Worm (Caenorhabditis elegans): ENCODE measurements around the gene abu-13.

Gene abu-13

DNA sequence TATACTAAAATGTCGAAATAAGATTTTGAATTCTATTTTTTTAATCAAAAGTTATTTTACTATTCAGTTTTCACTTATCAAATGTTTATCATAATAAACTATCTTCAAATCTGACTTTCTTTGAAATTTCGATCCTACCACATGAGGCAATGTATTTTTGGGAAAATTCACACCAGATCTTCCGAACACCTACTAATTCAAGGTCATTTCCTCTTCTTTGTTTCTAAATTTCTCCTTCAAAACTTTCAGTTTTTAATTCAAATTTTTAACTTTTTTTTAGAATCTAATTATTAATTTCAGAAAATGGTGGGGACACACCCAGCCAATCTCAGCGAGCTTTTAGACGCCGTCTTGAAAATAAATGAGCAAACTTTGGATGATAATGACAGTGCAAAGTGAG lies 33.9 kb upstream of the abu-13 start, which contains the start of gene ceh-20:
Gene ceh-20 (plus strand): TSS at position 301 of the 400 bp plus-strand sequence.
- TF ChIP-seq ama-1 (optimal IDR thresholded peaks at IDR 0.05) (no peak), hnd-1 (tag; optimal IDR thresholded peaks at IDR 0.05) (no peak), hmbx-1 (tag; optimal IDR thresholded peaks at IDR 0.05) (no peak), aly-1 (tag; optimal IDR thresholded peaks at IDR 0.05) (no peak), flt-1 (GFP tag; IDR thresholded peaks at IDR 0.05) (no peak), hmg-4 (GFP tag; optimal IDR thresholded peaks at IDR 0.05) (no peak), scrt-1 (GFP tag; IDR thresholded peaks at IDR 0.05) (no peak), tra-4 (tag; optimal IDR thresholded peaks at IDR 0.05) (no peak), B0310.2 (tag; optimal IDR thresholded peaks at IDR 0.05) (no peak), sea-1 (GFP tag; conservative IDR thresholded peaks at IDR 0.05) (no peak), ets-7 (tag; optimal IDR thresholded peaks at IDR 0.05) (no peak), pes-1 (GFP tag; IDR thresholded peaks at IDR 0.05) (no peak), ceh-13 (GFP tag; optimal IDR thresholded peaks at IDR 0.05) (no peak), F13C5.2 (tag; optimal IDR thresholded peaks at IDR 0.05) (no peak), ceh-36 (tag; optimal IDR thresholded peaks at IDR 0.05) (no peak), tbx-37 (GFP tag; conservative IDR thresholded peaks at IDR 0.05) (no peak), tbx-11 (GFP tag; IDR thresholded peaks at IDR 0.05) (no peak)

- TF ChIP-seq tbx-37 (GFP tag; conservative IDR thresholded peaks at IDR 0.05) (no peak), scrt-1 (GFP tag; IDR thresholded peaks at IDR 0.05) (0 out of 2 replicates have a peak, but pooled peaks have one; percentile 7), hnd-1 (tag; optimal IDR thresholded peaks at IDR 0.05) (no peak), pes-1 (GFP tag; IDR thresholded peaks at IDR 0.05) (no peak), hmg-4 (GFP tag; optimal IDR thresholded peaks at IDR 0.05) (peak; percentile 80)
Observed at ce11 chrIII:6978875-6979274, 33.2 kb upstream of the abu-13 start.

DNA sequence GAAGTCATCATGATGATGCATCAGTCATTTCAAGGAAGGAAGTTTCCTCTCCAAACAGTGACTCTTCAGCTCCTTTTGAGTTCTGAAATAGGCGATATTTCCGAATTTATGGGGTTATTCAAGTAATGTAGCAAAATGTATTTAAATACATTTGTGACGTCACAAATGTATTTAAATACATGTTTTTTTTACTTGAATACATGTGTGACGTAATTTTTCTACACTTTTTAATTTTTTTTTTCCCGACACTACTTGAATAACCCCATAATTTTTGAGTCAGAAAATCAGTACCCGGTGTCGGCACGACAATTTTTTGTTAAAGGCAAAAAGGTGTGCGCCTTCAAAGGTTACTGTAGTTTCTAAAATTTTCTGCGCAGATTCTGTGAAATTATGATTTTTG lies 29.3 kb upstream of the abu-13 start:
- no peak for TF ChIP-seq tbx-37 (GFP tag; conservative IDR thresholded peaks at IDR 0.05)
- no peak for TF ChIP-seq pes-1 (GFP tag; IDR thresholded peaks at IDR 0.05)
- no peak for TF ChIP-seq aly-1 (tag; optimal IDR thresholded peaks at IDR 0.05)
- no peak for TF ChIP-seq flt-1 (GFP tag; IDR thresholded peaks at IDR 0.05)
- no peak for TF ChIP-seq hnd-1 (tag; optimal IDR thresholded peaks at IDR 0.05)
- no peak for TF ChIP-seq ceh-36 (tag; optimal IDR thresholded peaks at IDR 0.05)

DNA sequence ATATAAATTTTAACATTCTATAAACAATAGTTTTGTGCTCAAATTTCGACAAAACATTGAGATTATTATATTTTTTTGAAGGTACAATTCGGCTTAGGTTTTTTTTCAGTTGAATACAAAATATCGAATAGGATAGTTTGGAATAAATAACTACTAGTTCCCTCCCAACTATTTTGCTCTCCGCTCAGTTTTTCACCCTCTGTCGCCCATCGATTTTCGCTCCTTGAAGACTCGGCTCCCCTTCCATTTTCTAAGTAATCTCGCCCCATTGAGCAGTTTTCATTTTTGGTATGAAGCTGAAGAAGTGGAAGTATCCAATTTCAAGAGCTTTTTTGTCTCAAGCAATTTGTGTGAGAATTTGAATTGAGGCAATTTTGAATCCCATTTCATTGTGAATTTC lies 28.0 kb upstream of the abu-13 start, which contains the start of gene F31E3.2:
Gene F31E3.2 (plus strand): TSS at position 301 of the 400 bp plus-strand sequence.
- TF ChIP-seq hmbx-1 (tag; optimal IDR thresholded peaks at IDR 0.05) (no peak), tra-4 (tag; optimal IDR thresholded peaks at IDR 0.05) (no peak), tbx-11 (GFP tag; IDR thresholded peaks at IDR 0.05) (no peak), F13C5.2 (tag; optimal IDR thresholded peaks at IDR 0.05) (no peak), ceh-36 (tag; optimal IDR thresholded peaks at IDR 0.05) (no peak), flt-1 (GFP tag; IDR thresholded peaks at IDR 0.05) (no peak), ceh-13 (GFP tag; optimal IDR thresholded peaks at IDR 0.05) (no peak), B0310.2 (tag; optimal IDR thresholded peaks at IDR 0.05) (no peak), hnd-1 (tag; optimal IDR thresholded peaks at IDR 0.05) (no peak), tbx-37 (GFP tag; conservative IDR thresholded peaks at IDR 0.05) (no peak), aly-1 (tag; optimal IDR thresholded peaks at IDR 0.05) (no peak)

- peak; percentile 50 for TF ChIP-seq hnd-1 (tag; optimal IDR thresholded peaks at IDR 0.05)
- TF ChIP-seq flt-1 (GFP tag; IDR thresholded peaks at IDR 0.05), result peak; percentile 84
- TF ChIP-seq tra-4 (tag; optimal IDR thresholded peaks at IDR 0.05), result no peak
- TF ChIP-seq tbx-11 (GFP tag; IDR thresholded peaks at IDR 0.05), result no peak
- TF ChIP-seq scrt-1 (GFP tag; IDR thresholded peaks at IDR 0.05), result no peak
- TF ChIP-seq hmbx-1 (tag; optimal IDR thresholded peaks at IDR 0.05), result peak; percentile 9
- peak; percentile 59 for TF ChIP-seq tbx-37 (GFP tag; conservative IDR thresholded peaks at IDR 0.05)
- no peak for TF ChIP-seq ceh-13 (GFP tag; optimal IDR thresholded peaks at IDR 0.05)
- TF ChIP-seq ceh-36 (tag; optimal IDR thresholded peaks at IDR 0.05), result peak; percentile 7
- peak; percentile 89 for TF ChIP-seq F13C5.2 (tag; optimal IDR thresholded peaks at IDR 0.05)
- no peak for TF ChIP-seq ama-1 (optimal IDR thresholded peaks at IDR 0.05)
- no peak for TF ChIP-seq ets-7 (tag; optimal IDR thresholded peaks at IDR 0.05)
- peak; percentile 61 for TF ChIP-seq hmg-4 (GFP tag; optimal IDR thresholded peaks at IDR 0.05)
Observed at ce11 chrIII:6971662-6972284, 26.1 kb upstream of the abu-13 start, which contains the start of the genes eef-1A.1 and rfc-4. eef-1A.1 (minus strand) TSS chrIII:6971712. rfc-4 (plus strand) TSS chrIII:6972253.

- TF ChIP-seq hnd-1 (tag; optimal IDR thresholded peaks at IDR 0.05), result no peak
- no peak for TF ChIP-seq ceh-36 (tag; optimal IDR thresholded peaks at IDR 0.05)
- TF ChIP-seq tbx-37 (GFP tag; conservative IDR thresholded peaks at IDR 0.05), result no peak
- no peak for TF ChIP-seq B0310.2 (tag; optimal IDR thresholded peaks at IDR 0.05)
- TF ChIP-seq ceh-13 (GFP tag; optimal IDR thresholded peaks at IDR 0.05), result no peak
- TF ChIP-seq tra-4 (tag; optimal IDR thresholded peaks at IDR 0.05), result no peak
- no peak for TF ChIP-seq ama-1 (optimal IDR thresholded peaks at IDR 0.05)
- TF ChIP-seq F13C5.2 (tag; optimal IDR thresholded peaks at IDR 0.05), result no peak
- TF ChIP-seq tbx-11 (GFP tag; IDR thresholded peaks at IDR 0.05), result no peak
- TF ChIP-seq ets-7 (tag; optimal IDR thresholded peaks at IDR 0.05), result no peak
- no peak for TF ChIP-seq hmbx-1 (tag; optimal IDR thresholded peaks at IDR 0.05)
- TF ChIP-seq hmg-4 (GFP tag; optimal IDR thresholded peaks at IDR 0.05), result no peak
- no peak for TF ChIP-seq flt-1 (GFP tag; IDR thresholded peaks at IDR 0.05)
- TF ChIP-seq scrt-1 (GFP tag; IDR thresholded peaks at IDR 0.05), result no peak
- TF ChIP-seq pes-1 (GFP tag; IDR thresholded peaks at IDR 0.05), result no peak
- TF ChIP-seq aly-1 (tag; optimal IDR thresholded peaks at IDR 0.05), result no peak
- TF ChIP-seq sea-1 (GFP tag; conservative IDR thresholded peaks at IDR 0.05), result no peak
Observed at ce11 chrIII:6970744-6971143, 25.0 kb upstream of the abu-13 start.

- no peak for TF ChIP-seq tbx-11 (GFP tag; IDR thresholded peaks at IDR 0.05)
- TF ChIP-seq scrt-1 (GFP tag; IDR thresholded peaks at IDR 0.05), result no peak
- no peak for TF ChIP-seq F13C5.2 (tag; optimal IDR thresholded peaks at IDR 0.05)
Observed at ce11 chrIII:6969781-6970342, 24.2 kb upstream of the abu-13 start.
